Fruit fly (Drosophila melanogaster): ENCODE data around the gene Rdh.

DNA sequence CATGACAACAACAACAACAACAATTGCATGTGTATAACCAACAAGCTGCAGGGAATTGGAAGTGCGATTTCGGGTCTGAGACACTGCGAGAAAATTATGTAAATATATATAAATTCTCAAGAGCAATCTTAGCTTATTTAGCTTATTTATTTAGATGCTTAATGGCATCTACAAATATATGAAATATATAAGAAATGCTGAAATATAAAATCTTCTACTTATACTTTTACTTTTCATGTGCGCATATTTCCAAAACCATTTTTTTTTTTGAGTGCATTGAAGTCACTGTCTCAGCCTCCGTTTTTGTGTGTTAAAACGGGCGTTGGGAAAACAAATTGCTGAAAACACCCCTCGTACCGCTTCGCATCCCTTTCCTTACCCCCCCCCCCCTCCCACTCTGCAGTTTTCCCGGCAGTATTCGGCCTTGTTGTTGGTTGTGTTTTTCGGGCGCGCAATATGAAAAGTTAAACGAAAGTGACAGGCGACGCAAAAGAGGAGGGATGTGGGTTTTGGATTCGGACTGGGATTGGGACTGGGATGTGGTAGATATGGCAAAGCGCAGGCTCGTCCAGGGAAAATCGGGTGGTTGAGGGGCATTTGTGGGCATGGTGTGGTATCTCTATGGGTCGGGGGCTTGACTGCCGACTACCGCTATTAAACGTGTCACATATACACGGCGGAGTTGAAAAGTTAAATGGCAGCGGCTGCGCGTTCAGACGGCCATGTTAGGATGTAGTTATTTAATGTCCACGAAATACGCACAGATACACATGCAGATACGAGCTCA lies 30.1 kb downstream of the Rdh start:
- TF ChIP-seq psq (optimal IDR thresholded peaks at IDR 0.05), result no peak
- TF ChIP-seq pan (optimal IDR thresholded peaks at IDR 0.05), result no peak
- TF ChIP-seq EcR (GFP tag; optimal IDR thresholded peaks at IDR 0.05), result no peak

All from whole organism.